Worm (Caenorhabditis elegans): ENCODE results near the gene Y110A2AL.9.

DNA sequence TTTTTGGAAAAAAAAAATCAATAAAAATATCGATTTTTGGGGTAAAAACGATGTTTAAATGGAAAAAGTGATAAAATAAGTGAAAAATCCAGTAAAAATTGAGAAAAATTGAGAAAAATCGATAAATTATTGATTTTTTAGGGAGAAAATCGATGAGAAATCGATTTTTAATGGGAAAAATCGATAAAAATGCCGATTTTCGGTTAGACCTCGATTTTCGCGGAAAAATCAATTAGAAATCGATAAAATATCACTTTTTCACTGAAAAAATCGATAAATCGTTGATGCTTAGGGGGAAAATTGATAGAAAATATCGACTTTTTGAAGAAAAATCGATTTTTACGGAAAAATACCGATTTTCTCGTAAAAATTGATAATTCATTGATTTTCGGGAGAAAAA is 34.7 kb upstream of the Y110A2AL.9 start:
- TF ChIP-seq ztf-16 (tag; optimal IDR thresholded peaks at IDR 0.05): no peak
- TF ChIP-seq elt-2 (tag; optimal IDR thresholded peaks at IDR 0.05): no peak
- TF ChIP-seq sox-4 (tag; optimal IDR thresholded peaks at IDR 0.05): no peak
- no peak for TF ChIP-seq mec-3 (tag; optimal IDR thresholded peaks at IDR 0.05; ENCODE audit: borderline replicate concordance)
- no peak for TF ChIP-seq fkh-10 (GFP tag; optimal IDR thresholded peaks at IDR 0.05)
- TF ChIP-seq ceh-18 (tag; optimal IDR thresholded peaks at IDR 0.05): no peak
- no peak for TF ChIP-seq pat-9 (tag; optimal IDR thresholded peaks at IDR 0.05)
- no peak for TF ChIP-seq nhr-232 (tag; optimal IDR thresholded peaks at IDR 0.05)
- TF ChIP-seq sox-2 (GFP tag; IDR thresholded peaks at IDR 0.05): no peak
- TF ChIP-seq F13H6.1 (tag; optimal IDR thresholded peaks at IDR 0.05): no peak
- no peak for TF ChIP-seq ceh-22 (tag; optimal IDR thresholded peaks at IDR 0.05)
- TF ChIP-seq ama-1 (optimal IDR thresholded peaks at IDR 0.05): no peak
